Worm (Caenorhabditis elegans) whole organism, L2 larva: ENCODE results near the gene F53C11.9.

Experiments used
- ceh-82 ChIP-seq: fragments of 150-350 bp; optimal IDR thresholded peaks from 2 replicates; lab custom pipeline; 2014; ENCODE audit warnings: missing biosample characterization, missing genetic modification characterization
- egl-27 ChIP-seq: sonication (generic microtip); optimal IDR thresholded peaks from 3 replicates; lab custom pipeline; 2017; ENCODE audit warnings: missing biosample characterization, missing genetic modification reagents, missing genetic modification characterization
- elt-1 ChIP-seq: fragments of 150-350 bp; optimal IDR thresholded peaks from 2 replicates; lab custom pipeline; 2014; ENCODE audit warnings: missing biosample characterization, missing genetic modification characterization
- nhr-11 ChIP-seq: fragments of 150-350 bp; optimal IDR thresholded peaks from 2 replicates; lab custom pipeline; 2014; ENCODE audit warnings: missing biosample characterization, missing genetic modification characterization
- nhr-77 ChIP-seq: fragments of 150-350 bp; optimal IDR thresholded peaks from 2 replicates; lab custom pipeline; 2014; ENCODE audit warnings: missing biosample characterization, missing genetic modification characterization
- sem-4 ChIP-seq: fragments of 150-350 bp; optimal IDR thresholded peaks from 2 replicates; lab custom pipeline; 2014; ENCODE audit warnings: missing biosample characterization, missing genetic modification reagents, missing genetic modification characterization
- unc-62 ChIP-seq: fragments of 150-350 bp; optimal IDR thresholded peaks from 2 replicates; lab custom pipeline; 2014; ENCODE audit warnings: missing biosample characterization, missing genetic modification reagents, missing genetic modification characterization
- zag-1 ChIP-seq: fragments of 150-350 bp; optimal IDR thresholded peaks from 2 replicates; lab custom pipeline; 2014; ENCODE audit warnings: missing biosample characterization, missing genetic modification characterization
- ztf-11 ChIP-seq: sonication (generic microtip); optimal IDR thresholded peaks from 2 replicates; lab custom pipeline; 2017; ENCODE audit warnings: missing biosample characterization, missing genetic modification characterization

ce11 chrV:13816877-13817276 lies 39.1 kb downstream of the F53C11.9 start, which contains the start of gene F55B12.2:
- no peak for TF ChIP-seq unc-62 (GFP tag; lab: Kevin White, UChicago)
- no peak for TF ChIP-seq sem-4 (tag; lab: Kevin White, UChicago)
- TF ChIP-seq ceh-82, result no peak
- no peak for TF ChIP-seq nhr-77 (tag; lab: Kevin White, UChicago)
- TF ChIP-seq nhr-11 (tag; lab: Kevin White, UChicago), result no peak
- TF ChIP-seq zag-1 (tag; lab: Kevin White, UChicago), result no peak
- no peak for TF ChIP-seq elt-1 (tag; lab: Kevin White, UChicago)
- no peak for TF ChIP-seq ztf-11 (tag; lab: Kevin White, UChicago)
- no peak for TF ChIP-seq egl-27 (tag; lab: Kevin White, UChicago)
